Worm (Caenorhabditis elegans) whole organism, L1 larva: ENCODE measurements around the gene lpr-3.
A peak's percentile ranks its signal among the peaks of the same experiment; 100 is the strongest.

Experiments used
- C04F5.9 ChIP-seq: sonication (generic microtip); optimal IDR thresholded peaks from 2 replicates; lab custom pipeline; 2016; ENCODE audit warnings: missing genetic modification characterization, missing compliant biosample characterization
- C16A3.4 ChIP-seq: fragments of 150-350 bp; optimal IDR thresholded peaks from 2 replicates; lab custom pipeline; 2014; ENCODE audit warnings: missing biosample characterization, missing genetic modification characterization
- C34B4.2 ChIP-seq: sonication (generic microtip); optimal IDR thresholded peaks from 2 replicates; lab custom pipeline; 2017; ENCODE audit warnings: mild to moderate bottlenecking, missing genetic modification characterization, missing compliant biosample characterization
- F16B12.6 ChIP-seq: fragments of 150-350 bp; optimal IDR thresholded peaks from 2 replicates; lab custom pipeline; 2014; ENCODE audit warnings: missing biosample characterization, missing genetic modification characterization
- Y116A8C.19 ChIP-seq: sonication (generic microtip); optimal IDR thresholded peaks from 2 replicates; lab custom pipeline; 2016; ENCODE audit warnings: missing compliant biosample characterization, missing genetic modification characterization, borderline replicate concordance
- aha-1 ChIP-seq: fragments of 150-350 bp; optimal IDR thresholded peaks from 2 replicates; lab custom pipeline; 2014; ENCODE audit warnings: missing biosample characterization, missing genetic modification characterization
- aly-2 ChIP-seq: fragments of 150-350 bp; optimal IDR thresholded peaks from 2 replicates; lab custom pipeline; 2014; ENCODE audit warnings: missing biosample characterization, missing genetic modification characterization
- ama-1 ChIP-seq: fragments of 150-350 bp; optimal IDR thresholded peaks from 2 replicates; lab custom pipeline; 2014
- ceh-82 ChIP-seq, 3 experiments: fragments of 150-350 bp in 1 of 3; sonication (generic microtip) in 2 of 3; optimal IDR thresholded peaks; 2 replicates each; lab custom pipeline; 2014 to 2017; ENCODE audit warnings: missing biosample characterization in 3 of 3, missing genetic modification characterization in 3 of 3
- dpl-1 ChIP-seq, 3 experiments: fragments of 150-350 bp in 2 of 3; sonication (generic microtip) in 1 of 3; optimal IDR thresholded peaks; 2 replicates each; lab custom pipeline; 2014 to 2017; ENCODE audit warnings: missing biosample characterization in 3 of 3, missing genetic modification characterization in 3 of 3, missing genetic modification reagents in 3 of 3
- efl-3 ChIP-seq: fragments of 200-800 bp; sonication (Bioruptor generic); optimal IDR thresholded peaks from 2 replicates; lab custom pipeline; 2018; ENCODE audit warnings: mild to moderate bottlenecking, missing genetic modification characterization, missing compliant biosample characterization
- egl-13 ChIP-seq: sonication (generic microtip); optimal IDR thresholded peaks from 2 replicates; lab custom pipeline; 2016; ENCODE audit warnings: missing genotype, missing genetic modification reagents, missing genetic modification characterization, missing compliant biosample characterization
- elt-2 ChIP-seq: sonication (generic microtip); optimal IDR thresholded peaks from 2 replicates; lab custom pipeline; 2016; ENCODE audit warnings: missing genetic modification characterization, mild to moderate bottlenecking, inconsistent platforms, missing compliant biosample characterization, missing genetic modification reagents
- fkh-10 ChIP-seq: sonication (generic microtip); optimal IDR thresholded peaks from 2 replicates; lab custom pipeline; 2017; ENCODE audit warnings: missing biosample characterization, missing genetic modification reagents, missing genetic modification characterization
- fkh-8 ChIP-seq: sonication (generic microtip); optimal IDR thresholded peaks from 2 replicates; lab custom pipeline; 2016; ENCODE audit warnings: mild to moderate bottlenecking, missing genetic modification characterization, missing compliant biosample characterization
- hlh-4 ChIP-seq: sonication (generic microtip); optimal IDR thresholded peaks from 2 replicates; lab custom pipeline; 2016; ENCODE audit warnings: mild to moderate bottlenecking, missing genetic modification characterization, missing compliant biosample characterization
- irx-1 ChIP-seq: sonication (generic microtip); optimal IDR thresholded peaks from 2 replicates; lab custom pipeline; 2016; ENCODE audit warnings: missing genetic modification characterization, missing compliant biosample characterization
- jun-1 ChIP-seq: fragments of 150-350 bp; optimal IDR thresholded peaks from 2 replicates; lab custom pipeline; 2014; ENCODE audit warnings: missing biosample characterization, missing genetic modification reagents, missing genetic modification characterization
- lin-13 ChIP-seq: fragments of 150-350 bp; optimal IDR thresholded peaks from 2 replicates; lab custom pipeline; 2014; ENCODE audit warnings: missing biosample characterization, missing genetic modification reagents, missing genetic modification characterization
- lin-35 ChIP-seq, 2 experiments: fragments of 150-350 bp; optimal IDR thresholded peaks; 2 replicates each; lab custom pipeline; 2014; ENCODE audit warnings: missing biosample characterization in 2 of 2, missing genetic modification characterization in 2 of 2, missing genetic modification reagents in 2 of 2
- lsy-2 ChIP-seq, 2 experiments: fragments of 150-350 bp; optimal IDR thresholded peaks; 2 replicates each; lab custom pipeline; 2014; ENCODE audit warnings: missing biosample characterization in 2 of 2, missing genetic modification characterization in 2 of 2
- mab-9 ChIP-seq: fragments of 200-800 bp; sonication (Bioruptor generic); IDR thresholded peaks from 2 replicates; pipeline ENCODE4 v1.3.6; 2022; ENCODE audit warnings: missing genetic modification reagents, missing genetic modification characterization, missing compliant biosample characterization
- mef-2 ChIP-seq: fragments of 150-350 bp; optimal IDR thresholded peaks from 2 replicates; lab custom pipeline; 2014; ENCODE audit warnings: missing biosample characterization, missing genetic modification characterization
- nhr-11 ChIP-seq: fragments of 150-350 bp; optimal IDR thresholded peaks from 2 replicates; lab custom pipeline; 2014; ENCODE audit warnings: missing biosample characterization, missing genetic modification characterization
- nhr-12 ChIP-seq: sonication (generic microtip); optimal IDR thresholded peaks from 2 replicates; lab custom pipeline; 2017; ENCODE audit warnings: missing biosample characterization, missing genetic modification characterization
- nhr-19 ChIP-seq: fragments of 200-800 bp; sonication (Bioruptor generic); conservative IDR thresholded peaks from 2 replicates; pipeline ENCODE4 v1.3.6; 2022; ENCODE audit warnings: missing genetic modification characterization, missing compliant biosample characterization
- nhr-20 ChIP-seq: sonication (generic microtip); optimal IDR thresholded peaks from 2 replicates; lab custom pipeline; 2016; ENCODE audit warnings: mild to moderate bottlenecking, missing genetic modification characterization, missing compliant biosample characterization
- nhr-28 ChIP-seq: fragments of 150-350 bp; optimal IDR thresholded peaks from 2 replicates; lab custom pipeline; 2014; ENCODE audit warnings: missing biosample characterization, missing genetic modification characterization
- nhr-47 ChIP-seq: sonication (generic microtip); optimal IDR thresholded peaks from 2 replicates; lab custom pipeline; 2016; ENCODE audit warnings: mild to moderate bottlenecking, missing genetic modification characterization, moderate library complexity, missing compliant biosample characterization
- nhr-71 ChIP-seq: sonication (generic microtip); optimal IDR thresholded peaks from 2 replicates; lab custom pipeline; 2016; ENCODE audit warnings: mild to moderate bottlenecking, missing genetic modification characterization, moderate library complexity, missing compliant biosample characterization
- nhr-77 ChIP-seq: fragments of 150-350 bp; optimal IDR thresholded peaks from 2 replicates; lab custom pipeline; 2014; ENCODE audit warnings: missing biosample characterization, missing genetic modification characterization
- nhr-85 ChIP-seq: sonication (generic microtip); peaks from one replicate; lab custom pipeline; 2016; ENCODE audit warnings: missing genetic modification characterization, inconsistent platforms, missing compliant biosample characterization
- nhr-90 ChIP-seq: sonication (generic microtip); optimal IDR thresholded peaks from 2 replicates; lab custom pipeline; 2016; ENCODE audit warnings: mild to moderate bottlenecking, missing genetic modification characterization, missing compliant biosample characterization; ENCODE audit not compliant: poor library complexity
- pag-3 ChIP-seq: sonication (generic microtip); optimal IDR thresholded peaks from 2 replicates; lab custom pipeline; 2017; ENCODE audit warnings: missing genetic modification characterization, mild to moderate bottlenecking, missing compliant biosample characterization, antibody characterized with exemption, borderline replicate concordance; ENCODE audit not compliant: insufficient read depth
- pax-3 ChIP-seq: fragments of 200-800 bp; sonication (Bioruptor generic); optimal IDR thresholded peaks from 2 replicates; lab custom pipeline; 2018; ENCODE audit warnings: mild to moderate bottlenecking, missing genetic modification characterization, moderate library complexity, missing compliant biosample characterization
- pqm-1 ChIP-seq: sonication (generic microtip); optimal IDR thresholded peaks from 3 replicates; lab custom pipeline; 2017; ENCODE audit warnings: missing biosample characterization, missing genetic modification characterization
- rnt-1 ChIP-seq: sonication (generic microtip); optimal IDR thresholded peaks from 2 replicates; lab custom pipeline; 2016; ENCODE audit warnings: mild to moderate bottlenecking, missing genetic modification characterization, moderate library complexity, missing compliant biosample characterization
- skn-1 ChIP-seq: fragments of 150-350 bp; optimal IDR thresholded peaks from 2 replicates; lab custom pipeline; 2014; ENCODE audit warnings: missing biosample characterization, missing genetic modification characterization
- snpc-4 ChIP-seq: fragments of 150-350 bp; optimal IDR thresholded peaks from 2 replicates; lab custom pipeline; 2014; ENCODE audit warnings: missing biosample characterization, missing genetic modification characterization
- snu-23 ChIP-seq: sonication (generic microtip); optimal IDR thresholded peaks from 2 replicates; lab custom pipeline; 2016; ENCODE audit warnings: missing genetic modification characterization, missing compliant biosample characterization
- sox-4 ChIP-seq: sonication (generic microtip); optimal IDR thresholded peaks from 2 replicates; lab custom pipeline; 2016; ENCODE audit warnings: missing genetic modification characterization, missing compliant biosample characterization
- sup-37 ChIP-seq: fragments of 200-800 bp; sonication (Bioruptor generic); optimal IDR thresholded peaks from 2 replicates; lab custom pipeline; 2018; ENCODE audit warnings: mild to moderate bottlenecking, missing genetic modification characterization, missing compliant biosample characterization
- swsn-7 ChIP-seq: sonication (generic microtip); optimal IDR thresholded peaks from 2 replicates; lab custom pipeline; 2016; ENCODE audit warnings: missing genetic modification characterization, missing compliant biosample characterization
- tbx-2 ChIP-seq: sonication (generic microtip); optimal IDR thresholded peaks from 2 replicates; lab custom pipeline; 2016; ENCODE audit warnings: missing genetic modification characterization, missing compliant biosample characterization
- tlp-1 ChIP-seq: fragments of 150-350 bp; optimal IDR thresholded peaks from 2 replicates; lab custom pipeline; 2014; ENCODE audit warnings: missing biosample characterization, missing genetic modification characterization
- unc-30 ChIP-seq: sonication (generic microtip); optimal IDR thresholded peaks from 2 replicates; lab custom pipeline; 2017; ENCODE audit warnings: missing biosample characterization, missing genetic modification characterization
- unc-86 ChIP-seq: sonication (generic microtip); optimal IDR thresholded peaks from 2 replicates; lab custom pipeline; 2016; ENCODE audit warnings: missing genetic modification characterization, missing compliant biosample characterization
- unc-98 ChIP-seq: fragments of 200-800 bp; sonication (Bioruptor generic); IDR thresholded peaks from 2 replicates; pipeline ENCODE4 v1.3.6; 2022; ENCODE audit warnings: missing genetic modification characterization, missing compliant biosample characterization
- vab-15 ChIP-seq: sonication (generic microtip); optimal IDR thresholded peaks from 2 replicates; lab custom pipeline; 2017; ENCODE audit warnings: missing genotype, mild to moderate bottlenecking, missing genetic modification characterization, missing compliant biosample characterization
- zag-1 ChIP-seq: fragments of 150-350 bp; optimal IDR thresholded peaks from 2 replicates; lab custom pipeline; 2014; ENCODE audit warnings: missing biosample characterization, missing genetic modification characterization
- zip-4 ChIP-seq: fragments of 200-800 bp; sonication (Bioruptor generic); optimal IDR thresholded peaks from 2 replicates; lab custom pipeline; 2018; ENCODE audit warnings: mild to moderate bottlenecking, missing genetic modification characterization, moderate library complexity, missing compliant biosample characterization
- ztf-11 ChIP-seq, 2 experiments: sonication (generic microtip); optimal IDR thresholded peaks; 2 replicates each; lab custom pipeline; 2016 to 2017; ENCODE audit warnings: missing genetic modification characterization in 2 of 2, missing biosample characterization in 1 of 2, missing compliant biosample characterization in 1 of 2
- ztf-4 ChIP-seq: fragments of 150-350 bp; optimal IDR thresholded peaks from 2 replicates; lab custom pipeline; 2014; ENCODE audit warnings: missing biosample characterization, missing genetic modification characterization

The lpr-3 gene

DNA sequence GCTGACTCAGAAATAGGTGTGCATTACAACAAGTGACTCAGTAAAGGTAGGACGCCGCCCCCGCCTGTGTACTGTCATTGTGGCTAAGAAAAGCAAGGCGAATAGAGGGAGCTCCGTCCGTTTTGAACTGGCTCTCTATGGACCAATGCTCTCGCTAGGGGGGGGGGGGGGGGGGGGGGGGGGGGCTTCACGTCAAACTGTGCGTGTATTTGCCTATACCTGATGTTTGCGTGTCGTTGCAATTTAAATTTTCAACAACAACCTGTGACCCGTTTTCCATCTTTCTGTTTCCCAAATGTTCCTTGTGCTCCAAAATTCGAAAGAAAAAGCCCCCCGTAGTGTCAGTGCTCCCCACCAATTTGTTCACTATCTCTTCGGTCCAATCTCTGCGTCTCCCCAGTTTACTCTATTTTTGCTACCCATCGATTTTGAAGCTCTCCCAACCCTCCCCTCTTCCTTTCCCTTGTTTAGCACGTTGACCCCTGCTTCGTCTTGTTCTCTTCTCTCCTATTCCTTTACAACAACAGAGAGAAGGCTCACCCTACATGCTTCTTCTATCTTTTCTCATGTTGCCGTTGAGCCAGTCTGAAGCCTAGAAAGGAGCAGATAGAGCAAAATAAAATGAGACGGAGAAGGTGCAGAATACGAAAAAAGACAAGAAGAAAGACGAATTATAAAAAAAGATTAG is 22.6 kb upstream of the lpr-3 start:
- TF ChIP-seq C34B4.2 (tag; lab: Kevin White, UChicago) (no peak), sox-4 (tag; lab: Kevin White, UChicago) (no peak), jun-1 (tag; lab: Kevin White, UChicago) (no peak), vab-15 (tag; lab: Kevin White, UChicago) (no peak), tlp-1 (tag; lab: Kevin White, UChicago) (no peak), elt-2 (tag; lab: Kevin White, UChicago) (peak; percentile 17), C04F5.9 (tag; lab: Kevin White, UChicago) (no peak), ama-1 (lab: Kevin White, UChicago) (no peak), pqm-1 (tag; lab: Kevin White, UChicago) (no peak), lsy-2 (tag; optimal IDR thresholded peaks at IDR 0.05; lab: Kevin White, UChicago) (peak in 1 of 2 experiments; percentile 19), unc-30 (no peak), zip-4 (GFP tag; lab: Kevin White, UChicago) (no peak), pax-3 (tag; lab: Kevin White, UChicago) (no peak), nhr-47 (peak; percentile 40), nhr-90 (no peak), lin-13 (GFP tag; lab: Kevin White, UChicago) (no peak), F16B12.6 (tag; lab: Kevin White, UChicago) (no peak), nhr-19 (GFP tag; lab: Robert Waterston, UW) (no peak), hlh-4 (tag; lab: Kevin White, UChicago) (no peak), nhr-28 (no peak), nhr-85 (tag; lab: Kevin White, UChicago) (no peak), fkh-8 (peak; percentile 27), egl-13 (no peak), irx-1 (tag; lab: Kevin White, UChicago) (no peak), dpl-1 (GFP tag; optimal IDR thresholded peaks at IDR 0.05; lab: Kevin White, UChicago) (no peak), ceh-82 (tag; optimal IDR thresholded peaks at IDR 0.05; lab: Kevin White, UChicago) (peak in 2 of 3 experiments; percentile 40 to 48), aly-2 (tag; lab: Kevin White, UChicago) (no peak), unc-98 (GFP tag; lab: Robert Waterston, UW) (no peak), snu-23 (GFP tag; lab: Kevin White, UChicago) (peak; percentile 44), ztf-4 (tag; lab: Kevin White, UChicago) (no peak), mab-9 (no peak), snpc-4 (tag; lab: Kevin White, UChicago) (no peak), Y116A8C.19 (no peak), unc-86 (tag; lab: Kevin White, UChicago) (peak; percentile 19), mef-2 (tag; lab: Kevin White, UChicago) (no peak), pag-3 (no peak), swsn-7 (tag; lab: Kevin White, UChicago) (peak; percentile 40), skn-1 (tag; lab: Kevin White, UChicago) (no peak), aha-1 (tag; lab: Kevin White, UChicago) (no peak), nhr-20 (tag; lab: Kevin White, UChicago) (peak; percentile 4), nhr-71 (tag; lab: Kevin White, UChicago) (peak; percentile 35), nhr-11 (tag; lab: Kevin White, UChicago) (no peak), nhr-12 (tag; lab: Kevin White, UChicago) (no peak), nhr-77 (no peak), C16A3.4 (no peak), efl-3 (no peak), tbx-2 (tag; lab: Kevin White, UChicago) (peak; percentile 40), fkh-10 (GFP tag; lab: Kevin White, UChicago) (peak; percentile 72), zag-1 (tag; lab: Kevin White, UChicago) (no peak), ztf-11 (tag; optimal IDR thresholded peaks at IDR 0.05; lab: Kevin White, UChicago) (no peak), rnt-1 (tag; lab: Kevin White, UChicago) (peak; percentile 18), sup-37 (GFP tag; lab: Kevin White, UChicago) (no peak), lin-35 (GFP tag; optimal IDR thresholded peaks at IDR 0.05; lab: Kevin White, UChicago) (peak in 1 of 2 experiments; percentile 7)
